Worm (Caenorhabditis elegans) whole organism, dauer: ENCODE data around the gene agr-1.

Experiments
- unc-62 ChIP-seq: sonication (generic microtip); optimal IDR thresholded peaks from 2 replicates; lab custom pipeline; 2017; ENCODE audit warnings: missing biosample characterization, missing genetic modification reagents, missing genetic modification characterization

The agr-1 gene

ce11 chrII:6788672-6789298 lies 13.8 kb upstream of the agr-1 start, which contains the start of gene T13C2.3:
T13C2.3 (plus strand) TSS chrII:6789248.
- TF ChIP-seq unc-62: no peak

DNA sequence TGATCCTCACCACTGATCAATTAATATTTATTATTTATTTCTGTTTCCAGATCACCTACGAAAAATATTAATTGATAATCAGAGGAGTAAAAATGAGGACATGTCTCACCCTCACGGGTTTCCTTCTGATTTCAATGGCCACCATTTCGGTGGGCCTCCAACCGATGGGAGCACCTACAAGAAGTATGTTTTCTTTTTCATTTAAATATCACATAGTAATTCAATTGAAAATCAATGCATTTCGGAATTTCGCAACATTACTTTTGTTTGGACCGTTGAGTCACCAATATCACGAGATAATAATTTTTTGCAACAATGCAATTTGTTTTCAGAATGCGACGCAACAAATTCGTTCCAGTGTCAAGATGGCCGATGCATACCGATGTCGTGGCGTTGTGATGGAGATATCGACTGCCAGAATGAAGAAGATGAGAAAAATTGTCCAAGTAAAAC lies 8.4 kb upstream of the agr-1 start, which contains the start of gene gldi-2:
Gene gldi-2, plus strand, starts transcription at position 51 of the 453 bp plus-strand sequence.
- no peak for TF ChIP-seq unc-62

DNA sequence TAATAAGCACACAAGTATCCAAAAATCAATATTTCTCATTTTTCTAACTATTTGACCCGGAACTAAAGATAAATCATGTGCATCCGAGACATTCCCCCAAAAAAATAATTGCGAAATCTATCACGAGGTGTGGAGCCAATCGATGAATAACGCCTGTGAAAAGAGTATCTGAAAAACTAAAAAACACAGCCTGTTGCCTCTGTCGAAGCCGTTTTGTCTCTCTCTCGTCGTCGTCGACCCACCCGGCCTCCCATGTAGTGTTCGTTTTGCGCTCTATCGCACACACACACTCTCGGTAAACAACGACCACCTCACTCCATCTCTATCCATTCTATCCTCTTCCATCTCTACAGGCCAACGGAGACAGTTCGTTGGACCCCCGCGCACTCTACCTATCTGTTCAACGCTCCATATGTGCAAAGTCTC lies 7.8 kb upstream of the agr-1 start:
- TF ChIP-seq unc-62: no peak

ce11 chrII:6781983-6782382 lies 7.0 kb upstream of the agr-1 start:
- no peak for TF ChIP-seq unc-62

DNA sequence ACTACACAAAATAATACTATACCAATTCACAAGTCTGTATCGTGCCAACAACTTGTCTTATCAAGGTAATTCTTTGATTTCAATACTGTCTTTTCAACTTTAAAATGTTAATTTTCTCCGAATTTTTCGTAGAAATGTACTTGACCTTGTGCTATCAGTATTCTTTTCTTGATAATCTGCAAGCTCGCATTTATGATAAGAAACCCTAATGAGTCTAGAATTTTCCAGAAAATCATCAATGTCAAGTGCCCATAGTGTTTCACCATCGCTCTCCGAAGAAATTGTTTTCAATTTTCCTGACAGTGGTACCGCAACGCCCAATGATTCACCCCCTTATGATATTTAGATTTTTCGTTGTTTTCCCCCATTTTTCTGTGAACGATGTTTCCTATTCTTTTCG lies 6.3 kb upstream of the agr-1 start:
- TF ChIP-seq unc-62: no peak

ce11 chrII:6779104-6779503 lies 4.1 kb upstream of the agr-1 start, which contains the start of gene T13C2.7:
T13C2.7 (plus strand) TSS chrII:6779404.
- TF ChIP-seq unc-62: no peak

- no peak for TF ChIP-seq unc-62
Observed at ce11 chrII:6776418-6777034, 1.6 kb upstream of the agr-1 start, which contains the start of gene ssup-72. ssup-72 (plus strand) TSS chrII:6776598.

DNA sequence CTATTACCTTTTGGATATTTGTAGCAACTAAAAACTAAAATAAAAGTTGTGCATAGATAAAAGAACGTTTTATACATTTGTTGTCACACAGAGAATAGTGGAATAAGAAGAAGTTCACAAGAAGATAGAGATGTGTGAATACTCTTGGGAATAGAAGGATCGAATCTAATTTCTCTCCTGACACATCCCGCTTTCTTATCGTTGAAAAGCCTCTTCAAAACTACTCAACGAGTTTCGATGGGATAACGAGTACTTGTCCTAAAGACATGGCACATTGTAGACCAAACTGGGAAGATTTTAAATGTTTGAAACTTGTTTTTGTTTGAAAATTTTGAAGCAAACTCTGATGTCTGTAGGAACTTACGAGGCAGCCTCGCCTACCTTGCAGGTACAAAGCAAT lies 2.5 kb downstream of the agr-1 start:
- TF ChIP-seq unc-62: no peak

- TF ChIP-seq unc-62: no peak
Observed at ce11 chrII:6770030-6770429, 4.9 kb downstream of the agr-1 start.

DNA sequence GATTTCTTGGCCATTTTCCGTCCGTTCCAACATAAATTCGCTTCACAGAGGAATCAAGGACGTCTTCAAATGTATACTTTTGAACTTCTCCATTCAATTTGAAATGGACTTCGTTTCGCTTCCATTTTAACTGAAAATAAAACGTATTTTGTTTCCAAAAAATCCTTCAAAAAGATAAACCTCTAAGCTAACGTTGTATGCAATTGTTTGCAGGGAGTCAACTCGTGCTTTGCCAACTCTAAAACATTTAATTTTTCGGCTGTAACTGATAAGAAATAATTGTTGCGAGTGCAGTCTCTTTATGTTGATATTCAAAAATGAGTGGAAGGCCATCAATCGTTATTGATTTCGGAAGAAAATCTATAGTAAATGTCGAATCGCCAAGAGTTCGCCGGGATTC lies 7.0 kb downstream of the agr-1 start, which contains the start of gene F41G3.18:
Gene F41G3.18, plus strand, starts transcription at position 301 of the 400 bp plus-strand sequence.
- TF ChIP-seq unc-62: no peak

DNA sequence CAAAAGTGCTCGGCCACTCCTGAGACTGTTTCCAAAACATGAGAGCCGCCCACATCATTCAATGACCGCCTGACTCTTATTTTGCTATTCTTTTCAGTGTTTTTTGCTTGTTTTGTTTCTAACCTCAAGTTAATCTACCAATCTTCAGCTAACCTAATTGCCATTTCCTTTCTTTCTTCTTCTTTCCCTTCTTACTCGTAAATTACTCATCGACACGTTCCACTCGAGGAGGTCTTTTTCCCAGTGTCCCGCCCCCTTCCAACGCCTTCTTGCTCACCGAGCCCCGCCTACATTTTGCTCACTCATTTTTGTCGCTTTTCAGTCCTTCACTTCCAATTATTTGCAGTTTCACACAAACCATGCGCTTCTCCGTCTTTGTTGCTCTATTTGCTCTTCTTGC lies 10.2 kb downstream of the agr-1 start, which contains the start of gene nlp-50:
Gene nlp-50, plus strand, starts transcription at position 301 of the 400 bp plus-strand sequence.
- TF ChIP-seq unc-62: no peak

- no peak for TF ChIP-seq unc-62
Observed at ce11 chrII:6756232-6756631, 18.7 kb downstream of the agr-1 start, which contains the start of gene F41G3.3. F41G3.3 (plus strand) TSS chrII:6756532.

DNA sequence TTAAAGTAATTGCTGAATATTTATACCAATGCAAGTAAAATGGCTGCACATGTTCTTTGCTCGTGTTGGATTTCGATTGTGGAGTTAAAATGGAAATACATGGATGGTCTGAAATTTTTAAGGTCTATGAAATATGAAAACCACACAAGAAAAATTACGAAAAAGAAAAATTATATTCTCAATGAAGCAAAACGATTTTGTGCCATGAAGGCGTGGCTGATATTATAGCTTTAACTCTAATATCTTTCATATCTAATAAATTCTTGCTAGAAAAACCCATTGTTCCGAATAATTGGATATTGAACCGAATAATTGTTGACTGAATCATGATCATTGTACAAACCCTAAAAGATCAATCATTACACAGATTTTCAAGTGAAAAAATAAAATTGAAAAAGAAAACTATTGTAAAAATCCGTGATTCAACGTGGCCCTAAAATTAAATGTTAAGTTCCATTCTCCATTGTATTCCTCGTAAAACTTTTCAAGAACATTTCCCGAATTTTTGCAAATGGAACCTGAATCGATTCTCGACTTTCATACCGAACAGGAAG lies 20.2 kb downstream of the agr-1 start, which contains the start of the genes srx-95 and fis-1:
Gene srx-95, minus strand, starts transcription at position 101 of the 554 bp plus-strand sequence.
Gene fis-1, plus strand, starts transcription at position 504 of the 554 bp plus-strand sequence.
- TF ChIP-seq unc-62: no peak

DNA sequence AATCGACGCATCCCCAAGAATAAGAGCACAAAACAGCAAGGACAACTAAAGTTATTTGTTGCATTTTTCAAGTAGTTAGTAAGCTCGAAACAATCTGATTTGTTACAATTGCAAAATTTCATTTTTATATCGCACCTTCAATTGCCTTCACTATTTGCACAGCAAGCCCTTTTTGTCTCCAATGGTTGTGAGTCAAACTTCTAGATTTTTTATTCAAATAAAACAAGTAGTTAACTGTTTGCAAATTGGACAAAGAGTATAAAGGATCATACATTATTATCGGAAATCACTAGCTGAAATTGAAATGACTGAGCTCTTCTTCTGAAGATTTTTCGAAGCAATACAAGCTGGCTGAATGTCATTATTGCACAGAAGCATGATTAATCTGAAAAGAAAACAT lies 22.1 kb downstream of the agr-1 start, which contains the start of gene F41G3.21:
Gene F41G3.21, minus strand, starts transcription at position 101 of the 400 bp plus-strand sequence.
- TF ChIP-seq unc-62: no peak

ce11 chrII:6752027-6752426 lies 22.9 kb downstream of the agr-1 start, which contains the start of gene F41G3.19:
F41G3.19 (minus strand) TSS chrII:6752127.
- TF ChIP-seq unc-62: no peak

DNA sequence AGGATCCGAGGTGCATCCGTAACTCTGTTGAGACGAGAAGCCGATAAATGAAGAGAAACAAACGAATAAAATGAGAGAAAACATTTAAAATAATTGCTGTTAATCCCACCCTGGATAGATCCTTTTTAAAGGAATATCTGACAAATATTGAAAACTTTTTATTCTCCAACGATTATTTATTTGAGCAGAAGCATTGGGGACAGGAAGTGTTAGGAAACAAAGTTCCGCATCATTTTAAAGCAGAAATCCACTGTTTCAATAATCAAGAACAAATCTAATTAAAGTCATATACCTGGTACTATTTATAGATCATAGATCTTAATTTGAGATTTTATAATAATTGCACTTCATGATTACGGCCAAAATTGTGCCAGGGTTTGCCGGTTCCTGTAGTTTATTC lies 24.0 kb downstream of the agr-1 start, which contains the start of gene F41G3.20:
Gene F41G3.20, minus strand, starts transcription at position 101 of the 400 bp plus-strand sequence.
- TF ChIP-seq unc-62: no peak

- no peak for TF ChIP-seq unc-62
Observed at ce11 chrII:6749422-6749821, 25.6 kb downstream of the agr-1 start, which contains the start of gene F41G3.10. F41G3.10 (minus strand) TSS chrII:6749522.
